Fruit fly (Drosophila melanogaster) whole organism, pupa: ENCODE data around the gene bi.

ENCODE experiments used
- CG10348 ChIP-seq: fragments of 200-800 bp; sonication (Bioruptor generic); IDR thresholded peaks from 2 replicates; pipeline ENCODE4 v1.3.6; 2022; ENCODE audit warnings: missing biosample characterization, missing genetic modification characterization
- CG13204 ChIP-seq: fragments of 200-800 bp; sonication (Bioruptor generic); optimal IDR thresholded peaks from 2 replicates; lab custom pipeline; 2018; ENCODE audit warnings: missing biosample characterization, mild to moderate bottlenecking, missing genetic modification characterization, moderate library complexity
- CG15710 ChIP-seq: fragments of 200-800 bp; sonication (Bioruptor generic); optimal IDR thresholded peaks from 2 replicates; lab custom pipeline; 2018; ENCODE audit warnings: missing biosample characterization, mild to moderate bottlenecking, missing genetic modification characterization, moderate library complexity
- CG32121 ChIP-seq: fragments of 200-800 bp; sonication (Bioruptor generic); IDR thresholded peaks from 2 replicates; pipeline ENCODE4 v1.3.6; 2022; ENCODE audit warnings: missing biosample characterization, missing genetic modification characterization
- fd96Ca ChIP-seq: fragments of 200-800 bp; sonication (Bioruptor generic); IDR thresholded peaks from 3 replicates; pipeline ENCODE4 v1.3.6; 2022; ENCODE audit warnings: missing biosample characterization, missing genetic modification characterization
- rn ChIP-seq: fragments of 200-800 bp; sonication (Bioruptor generic); IDR thresholded peaks from 2 replicates; pipeline ENCODE4 v1.3.6; 2022; ENCODE audit warnings: missing biosample characterization, missing genetic modification characterization

DNA sequence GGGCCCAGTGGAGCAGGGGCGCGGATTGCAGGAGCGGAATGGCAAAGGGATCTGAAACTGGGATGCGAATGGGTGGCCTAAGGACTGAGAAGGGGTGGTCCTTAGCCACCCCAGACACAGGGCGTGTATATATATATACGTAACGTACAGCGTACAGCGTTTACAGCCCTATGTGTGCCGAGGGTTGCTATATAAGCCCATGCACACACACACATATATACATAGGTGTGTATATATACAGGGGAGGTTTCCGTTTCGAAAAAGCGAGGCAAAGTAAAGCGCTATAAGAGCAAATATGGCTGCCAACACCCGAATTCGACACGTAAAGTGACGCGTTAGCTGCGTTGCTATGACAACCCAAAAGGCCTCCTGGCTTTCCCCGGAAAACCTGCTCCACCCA lies 114.1 kb downstream of the bi start:
- TF ChIP-seq rn = no peak
- no peak for TF ChIP-seq CG15710 (tag; lab: Kevin White, UChicago)
- no peak for TF ChIP-seq CG32121 (GFP tag; lab: Robert Waterston, UW)
- TF ChIP-seq CG10348 (GFP tag; lab: Robert Waterston, UW) = no peak
- TF ChIP-seq CG13204 (GFP tag; lab: Kevin White, UChicago) = no peak
- TF ChIP-seq fd96Ca = no peak
